Fruit fly (Drosophila melanogaster): ENCODE results near the gene CG13282.

Gene CG13282

dm6 chr2L:16801578-16802152 is 32.6 kb downstream of the CG13282 start (continued):
- TF ChIP-seq CG7987 (GFP tag; optimal IDR thresholded peaks at IDR 0.05) (no peak), BtbVII (GFP tag; optimal IDR thresholded peaks at IDR 0.05) (peak; percentile 83), CG8924 (tag; optimal IDR thresholded peaks at IDR 0.05) (no peak), CG16863 (GFP tag; optimal IDR thresholded peaks at IDR 0.05) (no peak), cwo (GFP tag; optimal IDR thresholded peaks at IDR 0.05) (no peak), CG8359 (GFP tag; optimal IDR thresholded peaks at IDR 0.05; ENCODE audit: borderline replicate concordance) (no peak), pita (GFP tag; optimal IDR thresholded peaks at IDR 0.05) (peak; percentile 44), exex (tag; optimal IDR thresholded peaks at IDR 0.05) (peak; percentile 99), dati (GFP tag; IDR thresholded peaks at IDR 0.05) (no peak), CG4820 (GFP tag; optimal IDR thresholded peaks at IDR 0.05) (no peak), tio (GFP tag; optimal IDR thresholded peaks at IDR 0.05) (no peak), CG6854 (GFP tag; optimal IDR thresholded peaks at IDR 0.05) (peak; percentile 12), Neu2 (GFP tag; optimal IDR thresholded peaks at IDR 0.05; ENCODE audit: borderline replicate concordance) (no peak), sens (GFP tag) (no peak), ham (GFP tag; IDR thresholded peaks at IDR 0.05) (no peak), CG11398 (GFP tag; optimal IDR thresholded peaks at IDR 0.05) (no peak), row (GFP tag; IDR thresholded peaks at IDR 0.05) (peak; percentile 9; the same call in 1 of the 3 replicates), salm (tag; optimal IDR thresholded peaks at IDR 0.05) (peak; percentile 2), nom (GFP tag; optimal IDR thresholded peaks at IDR 0.05) (no peak), corto (GFP tag; optimal IDR thresholded peaks at IDR 0.05) (no peak), gem (tag; optimal IDR thresholded peaks at IDR 0.05) (no peak), CG7271 (tag; optimal IDR thresholded peaks at IDR 0.05) (no peak), stwl (tag; optimal IDR thresholded peaks at IDR 0.05) (peak; percentile 52), Meics (GFP tag; optimal IDR thresholded peaks at IDR 0.05) (peak; percentile 100), pum (GFP tag; optimal IDR thresholded peaks at IDR 0.05) (no peak), Hmx (GFP tag; optimal IDR thresholded peaks at IDR 0.05) (no peak), chm (GFP tag; IDR thresholded peaks at IDR 0.05) (no peak), Trl (optimal IDR thresholded peaks at IDR 0.05) (no peak), Trl (GFP tag; optimal IDR thresholded peaks at IDR 0.05) (no peak), Vsx1 (GFP tag; optimal IDR thresholded peaks at IDR 0.05) (no peak), Gug (GFP tag; IDR thresholded peaks at IDR 0.05) (no peak), CkIIα-i1 (GFP tag; IDR thresholded peaks at IDR 0.05) (no peak), Asciz (GFP tag; optimal IDR thresholded peaks at IDR 0.05) (no peak), Awh (GFP tag; IDR thresholded peaks at IDR 0.05) (no peak), Mad (GFP tag; optimal IDR thresholded peaks at IDR 0.05) (no peak), Dp (GFP tag; optimal IDR thresholded peaks at IDR 0.05) (peak; percentile 74), insv (GFP tag; optimal IDR thresholded peaks at IDR 0.05) (no peak), CG14050 (GFP tag; IDR thresholded peaks at IDR 0.05) (no peak), az2 (GFP tag; optimal IDR thresholded peaks at IDR 0.05) (no peak), Lhr (GFP tag; optimal IDR thresholded peaks at IDR 0.05) (peak; percentile 34), CG10462 (GFP tag; optimal IDR thresholded peaks at IDR 0.05) (no peak), luna (GFP tag; optimal IDR thresholded peaks at IDR 0.05) (no peak), bowl (GFP tag; IDR thresholded peaks at IDR 0.05) (no peak), CG3838 (GFP tag; optimal IDR thresholded peaks at IDR 0.05) (no peak), chinmo (GFP tag; IDR thresholded peaks at IDR 0.05; ENCODE audit: partially characterized antibody) (0 out of 4 replicates have a peak, but pooled peaks have one; percentile 18), bbx (GFP tag; IDR thresholded peaks at IDR 0.05; ENCODE audit: partially characterized antibody) (no peak), NK7.1 (GFP tag; optimal IDR thresholded peaks at IDR 0.05) (no peak), CG3726 (GFP tag; IDR thresholded peaks at IDR 0.05) (no peak), CG11723 (GFP tag; optimal IDR thresholded peaks at IDR 0.05) (no peak), Doc2 (GFP tag; IDR thresholded peaks at IDR 0.05) (no peak), Scr (GFP tag; IDR thresholded peaks at IDR 0.05; ENCODE audit: partially characterized antibody) (no peak)
